Worm (Caenorhabditis elegans) whole organism, L3 larva: ENCODE measurements around the gene sre-5.

Experiments
- R02D3.7 ChIP-seq: fragments of 150-350 bp; optimal IDR thresholded peaks from 2 replicates; lab custom pipeline; 2014; ENCODE audit warnings: missing biosample characterization, missing genetic modification characterization
- ama-1 ChIP-seq: fragments of 150-350 bp; optimal IDR thresholded peaks from 2 replicates; lab custom pipeline; 2018
- ceh-28 ChIP-seq: fragments of 150-350 bp; optimal IDR thresholded peaks from 2 replicates; lab custom pipeline; 2014; ENCODE audit warnings: missing biosample characterization, missing genetic modification reagents, missing genetic modification characterization
- ceh-9 ChIP-seq: sonication (generic microtip); optimal IDR thresholded peaks from 2 replicates; lab custom pipeline; 2018; ENCODE audit warnings: missing biosample characterization, missing genetic modification characterization
- egl-27 ChIP-seq: sonication (generic microtip); optimal IDR thresholded peaks from 4 replicates; lab custom pipeline; 2017; ENCODE audit warnings: missing biosample characterization, missing genetic modification reagents, missing genetic modification characterization
- elt-1 ChIP-seq: fragments of 150-350 bp; optimal IDR thresholded peaks from 2 replicates; lab custom pipeline; 2014; ENCODE audit warnings: missing biosample characterization, missing genetic modification characterization
- fkh-10 ChIP-seq: sonication (generic microtip); optimal IDR thresholded peaks from 2 replicates; lab custom pipeline; 2017; ENCODE audit warnings: missing biosample characterization, missing genetic modification reagents, missing genetic modification characterization
- nfya-1 ChIP-seq: sonication (generic microtip); optimal IDR thresholded peaks from 2 replicates; lab custom pipeline; 2017; ENCODE audit warnings: missing genetic modification characterization, mild to moderate bottlenecking, missing compliant biosample characterization, antibody characterized with exemption, moderate library complexity; ENCODE audit not compliant: insufficient read depth
- sea-2 ChIP-seq: fragments of 150-350 bp; sonication (generic microtip); optimal IDR thresholded peaks from 4 replicates; lab custom pipeline; 2014; ENCODE audit warnings: missing biosample characterization, missing genetic modification reagents, missing genetic modification characterization
- unc-39 ChIP-seq: sonication (generic microtip); optimal IDR thresholded peaks from 4 replicates; lab custom pipeline; 2017; ENCODE audit warnings: missing biosample characterization, missing genetic modification characterization
- ztf-11 ChIP-seq: fragments of 150-350 bp; optimal IDR thresholded peaks from 2 replicates; lab custom pipeline; 2014; ENCODE audit warnings: missing biosample characterization, missing genetic modification characterization

DNA sequence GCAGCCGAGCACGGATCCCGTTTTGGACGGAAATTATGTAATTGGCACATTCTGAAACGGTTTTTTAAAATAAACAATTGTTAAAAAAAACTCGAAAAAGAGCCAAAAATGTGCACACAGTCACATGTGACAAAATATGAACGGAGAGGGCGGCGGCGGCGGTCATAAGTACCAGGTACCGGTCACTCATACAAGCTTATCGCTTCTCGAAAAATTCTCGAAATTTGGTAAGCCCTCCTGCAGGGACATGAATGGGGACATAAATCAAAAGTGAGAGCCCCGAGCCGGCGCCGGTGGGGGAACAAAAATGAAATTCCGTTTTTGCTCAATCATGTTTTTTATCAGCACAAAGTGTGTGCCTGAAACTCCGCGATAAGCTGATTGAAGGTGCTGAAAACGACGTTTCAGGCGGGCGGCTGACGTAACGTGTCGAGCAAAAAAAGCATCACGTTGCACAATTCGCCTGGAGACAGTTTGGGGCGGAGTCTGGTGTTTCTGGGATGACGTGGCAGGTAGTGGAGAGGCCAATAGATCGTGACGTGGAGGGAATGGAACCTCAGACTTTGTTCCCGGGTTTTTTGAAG lies 48.1 kb downstream of the sre-5 start, which contains the start of gene ltah-1.2:
- TF ChIP-seq egl-27 (tag; lab: Kevin White, UChicago) (no peak), ceh-9 (tag; lab: Kevin White, UChicago) (no peak), nfya-1 (peak; percentile 38), unc-39 (no peak), elt-1 (tag; lab: Kevin White, UChicago) (no peak), ztf-11 (tag; lab: Kevin White, UChicago) (no peak), sea-2 (no peak), ama-1 (lab: Kevin White, UChicago) (no peak), fkh-10 (GFP tag; lab: Kevin White, UChicago) (no peak), ceh-28 (tag; lab: Kevin White, UChicago) (no peak), R02D3.7 (tag; lab: Kevin White, UChicago) (no peak)
